Fruit fly (Drosophila melanogaster) whole organism, wandering third instar larva: Measurements from ENCODE around the gene Elp1.

Experiments used
- Abd-B ChIP-seq: fragments of >200 bp; optimal IDR thresholded peaks from 2 replicates; lab custom pipeline; 2017; ENCODE audit warnings: missing biosample characterization, missing genetic modification characterization
- CG32264 ChIP-seq: fragments of 200-800 bp; sonication (Bioruptor generic); optimal IDR thresholded peaks from 2 replicates; lab custom pipeline; 2016; ENCODE audit warnings: missing biosample characterization, missing genetic modification characterization
- CG9705 ChIP-seq: fragments of 200-800 bp; sonication (Bioruptor generic); optimal IDR thresholded peaks from 2 replicates; lab custom pipeline; 2018; ENCODE audit warnings: missing biosample characterization, mild to moderate bottlenecking, missing genetic modification characterization
- CrebA ChIP-seq: fragments of 200-800 bp; sonication (Bioruptor generic); optimal IDR thresholded peaks from 2 replicates; lab custom pipeline; 2016; ENCODE audit warnings: missing biosample characterization, mild to moderate bottlenecking, missing genetic modification characterization, borderline replicate concordance
- Dfd ChIP-seq: fragments of >200 bp; optimal IDR thresholded peaks from 2 replicates; lab custom pipeline; 2017; ENCODE audit warnings: missing biosample characterization, missing genetic modification characterization
- Dif ChIP-seq: fragments of 200-275, 200-300 bp; sonication (Bioruptor generic); optimal IDR thresholded peaks from 2 replicates; lab custom pipeline; 2018; ENCODE audit warnings: missing biosample characterization, missing genetic modification characterization; ENCODE audit not compliant: partially characterized antibody
- GATAd ChIP-seq: sonication (Bioruptor generic); optimal IDR thresholded peaks from 2 replicates; lab custom pipeline; 2016; ENCODE audit warnings: missing biosample characterization, missing genetic modification characterization
- HLH106 ChIP-seq: fragments of 200-800 bp; optimal IDR thresholded peaks from 3 replicates; lab custom pipeline; 2019; ENCODE audit warnings: missing biosample characterization, mild to moderate bottlenecking, missing genetic modification characterization, moderate library complexity
- Hnf4 ChIP-seq: fragments of 200-800 bp; sonication (Bioruptor generic); optimal IDR thresholded peaks from 2 replicates; lab custom pipeline; 2016; ENCODE audit warnings: missing biosample characterization, mild to moderate bottlenecking, missing genetic modification characterization
- Hr78 ChIP-seq: fragments of >200 bp; optimal IDR thresholded peaks from 2 replicates; lab custom pipeline; 2017; ENCODE audit warnings: missing biosample characterization, missing genetic modification characterization
- Hr83 ChIP-seq: fragments of 200-300 bp; sonication (Bioruptor generic); optimal IDR thresholded peaks from 2 replicates; lab custom pipeline; 2016; ENCODE audit warnings: missing biosample characterization, mild to moderate bottlenecking, missing genetic modification characterization, moderate library complexity; ENCODE audit not compliant: poor library complexity, severe bottlenecking
- Jra ChIP-seq: sonication (Bioruptor generic); optimal IDR thresholded peaks from 2 replicates; lab custom pipeline; 2016; ENCODE audit warnings: missing biosample characterization, missing genetic modification characterization
- Mio ChIP-seq: sonication (Bioruptor generic); optimal IDR thresholded peaks from 2 replicates; lab custom pipeline; 2016; ENCODE audit warnings: missing biosample characterization, missing genetic modification characterization
- Myc ChIP-seq: fragments of >200 bp; optimal IDR thresholded peaks from 2 replicates; lab custom pipeline; 2017
- N ChIP-seq: fragments of >200 bp; optimal IDR thresholded peaks from 2 replicates; lab custom pipeline; 2018; ENCODE audit warnings: missing biosample characterization, missing external identifiers, missing genetic modification characterization
- OdsH ChIP-seq: fragments of 200-800 bp; sonication (Bioruptor generic); optimal IDR thresholded peaks from 2 replicates; lab custom pipeline; 2016; ENCODE audit warnings: missing biosample characterization, mild to moderate bottlenecking, missing genetic modification characterization
- Rel ChIP-seq, 2 experiments: fragments of 200-800 bp; sonication (Bioruptor generic) in 1 of 2; optimal IDR thresholded peaks; 2 replicates in 1 of 2; 3 replicates in 1 of 2; lab custom pipeline; 2016 to 2019; ENCODE audit warnings: mild to moderate bottlenecking in 2 of 2, missing biosample characterization in 2 of 2, missing genetic modification characterization in 2 of 2, moderate library complexity in 1 of 2
- Sp1 ChIP-seq: fragments of 200-800 bp; sonication (Bioruptor generic); optimal IDR thresholded peaks from 3 replicates; lab custom pipeline; 2019; ENCODE audit warnings: missing biosample characterization, mild to moderate bottlenecking, missing genetic modification characterization, moderate library complexity
- Vsx2 ChIP-seq: fragments of 200-300, 225-300 bp; sonication (Bioruptor generic); optimal IDR thresholded peaks from 2 replicates; lab custom pipeline; 2018; ENCODE audit warnings: missing biosample characterization, missing genetic modification characterization; ENCODE audit not compliant: partially characterized antibody
- brk ChIP-seq: fragments of 200-800 bp; sonication (Bioruptor generic); optimal IDR thresholded peaks from 2 replicates; lab custom pipeline; 2016; ENCODE audit warnings: missing biosample characterization, mild to moderate bottlenecking, missing genetic modification characterization
- dl ChIP-seq, 2 experiments: fragments of 175-275, 200-275 bp in 1 of 2; fragments of 200-275 bp in 1 of 2; sonication (Bioruptor generic); optimal IDR thresholded peaks; lab custom pipeline; 2018; ENCODE audit warnings: mild to moderate bottlenecking in 2 of 2, missing biosample characterization in 2 of 2, missing genetic modification characterization in 2 of 2, moderate library complexity in 2 of 2; ENCODE audit not compliant: partially characterized antibody in 2 of 2, insufficient read depth in 1 of 2
- dmrt93B ChIP-seq: fragments of 200-800 bp; sonication (Bioruptor generic); optimal IDR thresholded peaks from 2 replicates; lab custom pipeline; 2018; ENCODE audit warnings: missing biosample characterization, mild to moderate bottlenecking, missing genetic modification characterization
- dsf ChIP-seq: sonication (Bioruptor generic); optimal IDR thresholded peaks from 2 replicates; lab custom pipeline; 2016; ENCODE audit warnings: missing biosample characterization, missing genetic modification characterization, borderline replicate concordance
- ey ChIP-seq: fragments of 200-800 bp; sonication (Bioruptor generic); optimal IDR thresholded peaks from 2 replicates; lab custom pipeline; 2016; ENCODE audit warnings: missing biosample characterization, missing genetic modification characterization
- foxo ChIP-seq, 2 experiments: fragments of 200-800 bp; sonication (Bioruptor generic); optimal IDR thresholded peaks; 2 replicates in 1 of 2; 3 replicates in 1 of 2; lab custom pipeline; 2016 to 2017; ENCODE audit warnings: missing biosample characterization in 2 of 2, missing genetic modification characterization in 2 of 2
- fru ChIP-seq: fragments of 200-800 bp; sonication (Bioruptor generic); optimal IDR thresholded peaks from 3 replicates; lab custom pipeline; 2016; ENCODE audit warnings: missing biosample characterization, mild to moderate bottlenecking, missing genetic modification characterization
- h ChIP-seq: fragments of 200-800 bp; sonication (Bioruptor generic); optimal IDR thresholded peaks from 3 replicates; lab custom pipeline; 2016; ENCODE audit warnings: missing biosample characterization, mild to moderate bottlenecking, missing genetic modification characterization
- jim ChIP-seq: fragments of 175-275, 200-325 bp; sonication (Bioruptor generic); optimal IDR thresholded peaks from 2 replicates; lab custom pipeline; 2016; ENCODE audit warnings: missing biosample characterization, mild to moderate bottlenecking, missing genetic modification characterization
- lola ChIP-seq: fragments of >200 bp; optimal IDR thresholded peaks from 2 replicates; lab custom pipeline; 2017; ENCODE audit warnings: missing biosample characterization, missing genetic modification characterization
- pan ChIP-seq: fragments of >200 bp; optimal IDR thresholded peaks from 2 replicates; lab custom pipeline; 2017
- psq ChIP-seq: fragments of 200-800 bp; sonication (Bioruptor generic); optimal IDR thresholded peaks from 3 replicates; lab custom pipeline; 2017; ENCODE audit warnings: missing biosample characterization, mild to moderate bottlenecking, missing genetic modification characterization, moderate library complexity
- rgr ChIP-seq: fragments of 200-800 bp; sonication (Bioruptor generic); optimal IDR thresholded peaks from 3 replicates; lab custom pipeline; 2016; ENCODE audit warnings: missing biosample characterization, mild to moderate bottlenecking, missing genetic modification characterization
- sage ChIP-seq: fragments of 200-800 bp; sonication (Bioruptor generic); optimal IDR thresholded peaks from 2 replicates; lab custom pipeline; 2016; ENCODE audit warnings: missing biosample characterization, mild to moderate bottlenecking, missing genetic modification characterization
- sv ChIP-seq: fragments of 200-800 bp; sonication (Bioruptor generic); optimal IDR thresholded peaks from 3 replicates; lab custom pipeline; 2016; ENCODE audit warnings: missing biosample characterization, missing genetic modification characterization
- tai ChIP-seq: sonication (Bioruptor generic); optimal IDR thresholded peaks from 2 replicates; lab custom pipeline; 2016; ENCODE audit warnings: missing biosample characterization, missing genetic modification characterization
- usp ChIP-seq: fragments of >200 bp; optimal IDR thresholded peaks from 2 replicates; lab custom pipeline; 2017; ENCODE audit warnings: missing biosample characterization, missing genetic modification characterization

Elp1 gene

DNA sequence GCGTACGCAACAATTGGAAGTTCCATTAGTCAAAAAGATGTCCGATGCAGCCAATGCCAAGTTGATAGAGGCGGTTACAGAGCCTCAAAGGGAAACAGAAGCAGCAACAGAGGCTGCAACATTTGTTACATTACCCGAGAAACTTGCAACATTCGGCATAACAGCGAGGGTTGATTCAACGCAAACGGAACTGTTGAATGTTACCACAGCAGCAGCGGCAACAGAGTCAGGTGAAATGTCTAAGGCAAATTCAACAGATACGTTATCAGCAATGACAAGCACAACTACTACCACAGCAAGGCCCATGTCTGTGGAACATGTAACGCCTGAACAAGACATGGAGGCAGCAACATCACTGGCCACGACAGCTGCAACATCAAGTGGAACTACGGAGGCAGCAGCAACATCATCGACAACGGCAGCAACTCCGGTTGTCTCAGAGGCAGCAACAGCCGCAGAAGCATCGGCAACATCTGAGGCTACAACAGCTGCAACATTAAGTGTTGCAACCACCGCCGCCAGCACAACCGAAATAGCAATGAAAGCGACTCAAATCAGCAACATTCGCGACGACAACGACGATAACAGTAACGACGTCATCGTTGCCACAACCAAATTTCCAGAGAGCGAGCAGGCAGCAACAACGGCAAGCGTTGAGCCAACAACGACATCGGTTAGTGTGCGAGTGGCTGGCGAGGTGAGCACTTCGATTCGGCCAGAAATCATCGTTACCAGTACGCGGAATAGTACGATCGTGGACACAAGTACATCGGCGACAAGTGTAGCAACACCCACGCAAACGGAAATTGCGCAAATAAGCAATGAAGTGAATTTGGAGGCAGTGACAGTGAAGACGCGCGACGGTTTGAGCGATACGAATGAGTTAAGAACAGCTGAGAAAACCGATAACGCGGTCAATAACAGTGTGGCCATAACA is 18.5 kb downstream of the Elp1 start:
- no peak for TF ChIP-seq dl (GFP tag; optimal IDR thresholded peaks at IDR 0.05; lab: Kevin White, UChicago; ENCODE audit: insufficient read depth in 1 of 2, partially characterized antibody in 2 of 2)
- peak; percentile 7 for TF ChIP-seq OdsH
- peak; percentile 1 for TF ChIP-seq Sp1
- TF ChIP-seq Abd-B (GFP tag; lab: Kevin White, UChicago): no peak
- peak; percentile 43 for TF ChIP-seq h (GFP tag; lab: Kevin White, UChicago)

DNA sequence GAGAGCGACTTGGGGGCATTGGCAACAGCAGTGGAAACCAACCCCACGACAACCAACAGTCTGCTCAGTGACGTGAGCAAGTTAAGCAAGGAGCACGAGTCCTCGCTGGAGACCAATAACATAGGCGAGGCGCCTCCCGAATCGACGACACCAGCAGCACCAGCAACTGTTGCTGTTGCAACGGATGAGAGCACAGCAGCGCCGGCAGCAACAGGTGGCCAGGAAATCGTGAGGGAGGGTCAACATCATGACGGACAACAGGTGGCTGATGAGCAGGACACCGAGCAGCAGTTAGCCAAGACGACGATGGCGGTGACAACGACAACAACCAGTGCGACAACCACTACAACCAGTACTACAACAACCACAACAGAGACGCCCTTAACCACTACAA is 19.2 kb downstream of the Elp1 start:
- TF ChIP-seq Rel (GFP tag; optimal IDR thresholded peaks at IDR 0.05; lab: Kevin White, UChicago) (no peak), Rel (tag; optimal IDR thresholded peaks at IDR 0.05; lab: Kevin White, UChicago) (no peak), lola (GFP tag; lab: Kevin White, UChicago) (no peak), OdsH (no peak), Hr78 (GFP tag; lab: Kevin White, UChicago) (no peak), foxo (GFP tag; optimal IDR thresholded peaks at IDR 0.05; lab: Kevin White, UChicago) (no peak), Vsx2 (no peak), dl (GFP tag; optimal IDR thresholded peaks at IDR 0.05; lab: Kevin White, UChicago; ENCODE audit: insufficient read depth in 1 of 2, partially characterized antibody in 2 of 2) (no peak), rgr (GFP tag; lab: Kevin White, UChicago) (no peak)
- TF ChIP-seq, all 38 proteins: peak for 0

DNA sequence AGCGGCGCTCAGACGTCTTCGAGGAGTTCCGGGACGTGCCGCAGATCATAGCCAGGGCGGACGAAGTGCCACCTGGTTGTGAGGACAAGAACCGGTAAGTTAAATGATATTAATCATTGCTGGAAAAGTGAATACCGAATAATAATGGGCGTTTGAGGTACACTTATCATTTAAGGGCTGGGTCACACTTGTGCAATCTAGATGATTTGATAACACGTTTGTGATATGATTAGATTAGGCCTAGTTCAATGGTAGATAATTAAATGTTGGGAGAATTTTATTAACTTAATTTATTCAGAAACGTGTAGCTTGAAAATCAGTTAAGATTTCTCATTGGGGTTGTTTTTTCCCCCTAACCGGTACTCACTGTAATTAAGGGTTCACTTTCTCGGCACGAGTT is 20.1 kb downstream of the Elp1 start:
- TF ChIP-seq CrebA: no peak
- no peak for TF ChIP-seq OdsH
- TF ChIP-seq GATAd: no peak
- no peak for TF ChIP-seq jim (GFP tag; lab: Kevin White, UChicago)
- TF ChIP-seq usp (GFP tag; lab: Kevin White, UChicago): no peak
- TF ChIP-seq psq (GFP tag; lab: Kevin White, UChicago): no peak
- no peak for TF ChIP-seq Dif
- TF ChIP-seq sv: no peak
- TF ChIP-seq fru: no peak
- TF ChIP-seq Myc: no peak
- TF ChIP-seq dmrt93B (GFP tag; lab: Kevin White, UChicago): no peak
- TF ChIP-seq Dfd (GFP tag; lab: Kevin White, UChicago): no peak
- TF ChIP-seq HLH106 (tag; lab: Kevin White, UChicago): no peak
- TF ChIP-seq N (GFP tag; lab: Kevin White, UChicago): no peak
- no peak for TF ChIP-seq Hr83 (GFP tag; lab: Kevin White, UChicago)
- no peak for TF ChIP-seq h (GFP tag; lab: Kevin White, UChicago)
- no peak for TF ChIP-seq rgr (GFP tag; lab: Kevin White, UChicago)
- no peak for TF ChIP-seq ey (GFP tag; lab: Kevin White, UChicago)

DNA sequence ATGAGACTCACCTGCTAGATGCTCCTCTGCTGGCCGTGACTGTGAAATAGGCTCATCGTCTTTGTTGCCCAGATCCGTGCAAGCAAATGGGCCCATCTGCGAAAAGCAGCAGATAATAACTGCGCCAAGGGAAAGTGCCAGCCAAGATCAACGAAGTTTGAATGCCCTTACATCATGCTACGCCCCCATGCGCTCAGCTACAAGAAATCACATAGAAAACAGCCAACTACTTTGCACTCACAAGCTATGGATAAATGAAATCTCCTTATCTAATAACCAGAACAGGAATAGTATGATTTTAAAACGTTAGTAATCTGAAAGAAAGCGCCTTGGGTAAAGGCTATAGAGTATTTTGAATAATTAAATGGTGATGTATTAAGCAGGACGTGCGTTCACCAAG is 21.0 kb downstream of the Elp1 start:
- TF ChIP-seq foxo (GFP tag; optimal IDR thresholded peaks at IDR 0.05; lab: Kevin White, UChicago): peak in 1 of 2 experiments; percentile 19
- TF ChIP-seq Hr78 (GFP tag; lab: Kevin White, UChicago): no peak

DNA sequence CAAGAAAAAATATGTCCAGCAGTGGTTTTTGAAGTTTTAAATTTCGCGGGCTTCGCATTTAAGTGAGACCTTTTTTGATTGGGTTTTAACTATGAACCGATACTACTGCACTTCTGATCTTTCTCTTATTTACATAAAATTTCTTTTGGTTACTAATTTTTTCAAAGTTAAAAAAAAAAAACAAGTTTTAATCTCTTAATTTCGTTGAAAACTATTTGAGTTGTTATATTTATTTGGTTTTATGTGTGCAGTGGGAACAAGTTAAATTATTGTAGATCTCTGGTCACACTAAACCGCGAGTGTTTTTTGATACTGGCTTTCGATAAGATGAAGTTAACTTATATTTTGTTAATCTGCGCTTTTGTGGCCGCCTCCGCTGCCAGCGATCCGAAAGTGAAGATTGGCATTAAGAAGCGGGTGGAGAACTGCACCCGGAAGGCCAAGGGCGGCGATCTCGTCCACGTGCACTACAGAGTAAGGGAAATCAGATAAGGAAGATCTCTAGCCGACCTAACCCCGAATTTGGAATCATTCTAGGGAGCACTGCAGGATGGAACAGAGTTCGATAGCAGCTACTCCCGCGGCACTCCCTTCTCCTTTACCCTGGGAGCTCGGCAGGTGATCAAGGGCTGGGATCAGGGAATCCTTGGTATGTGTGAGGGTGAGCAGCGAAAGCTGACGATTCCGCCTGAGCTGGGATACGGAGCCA is 23.3 kb downstream of the Elp1 start, which contains the start of gene CG14715:
CG14715 (plus strand) TSS at position 267 of the 709 bp plus-strand sequence.
- TF ChIP-seq HLH106 (tag; lab: Kevin White, UChicago): peak; percentile 18
- TF ChIP-seq N (GFP tag; lab: Kevin White, UChicago): no peak
- TF ChIP-seq CrebA: no peak
- no peak for TF ChIP-seq Mio
- peak; percentile 16 for TF ChIP-seq Sp1
- peak; percentile 57 for TF ChIP-seq h (GFP tag; lab: Kevin White, UChicago)
- no peak for TF ChIP-seq lola (GFP tag; lab: Kevin White, UChicago)
- TF ChIP-seq dsf (GFP tag; lab: Kevin White, UChicago): no peak
- no peak for TF ChIP-seq CG32264 (GFP tag; lab: Kevin White, UChicago)
- TF ChIP-seq GATAd: no peak
- TF ChIP-seq pan: no peak
- no peak for TF ChIP-seq dmrt93B (GFP tag; lab: Kevin White, UChicago)
- TF ChIP-seq dl (GFP tag; optimal IDR thresholded peaks at IDR 0.05; lab: Kevin White, UChicago; ENCODE audit: insufficient read depth in 1 of 2, partially characterized antibody in 2 of 2): no peak
- TF ChIP-seq Hr78 (GFP tag; lab: Kevin White, UChicago): no peak
- no peak for TF ChIP-seq tai
- TF ChIP-seq CG9705 (GFP tag; lab: Kevin White, UChicago): no peak
- TF ChIP-seq Dif: no peak
- TF ChIP-seq Dfd (GFP tag; lab: Kevin White, UChicago): no peak
- TF ChIP-seq Abd-B (GFP tag; lab: Kevin White, UChicago): no peak
- TF ChIP-seq Hnf4 (GFP tag; lab: Kevin White, UChicago): no peak
- TF ChIP-seq brk (GFP tag; lab: Kevin White, UChicago): no peak
- no peak for TF ChIP-seq sage (GFP tag; lab: Kevin White, UChicago)
- no peak for TF ChIP-seq Jra (GFP tag; lab: Kevin White, UChicago)
- TF ChIP-seq usp (GFP tag; lab: Kevin White, UChicago): no peak
- TF ChIP-seq foxo (GFP tag; optimal IDR thresholded peaks at IDR 0.05; lab: Kevin White, UChicago): peak in 1 of 2 experiments; percentile 54
- no peak for TF ChIP-seq jim (GFP tag; lab: Kevin White, UChicago)
- peak; percentile 46 for TF ChIP-seq rgr (GFP tag; lab: Kevin White, UChicago)
- no peak for TF ChIP-seq Myc
